Fruit fly (Drosophila melanogaster) whole organism, larva: ENCODE results near the gene Ac13E.

ENCODE experiments used
- noc ChIP-seq: fragments of 200-800 bp; sonication (Bioruptor generic); optimal IDR thresholded peaks from 3 replicates; lab custom pipeline; 2019; ENCODE audit warnings: missing biosample characterization, mild to moderate bottlenecking, missing genetic modification characterization, moderate library complexity

Gene Ac13E

dm6 chrX:15568983-15569370, 14.9 kb upstream of the Ac13E start, which contains the start of gene CG7860:
TSS of gene CG7860 (plus strand) at chrX:15568993.
- no peak for TF ChIP-seq noc (tag; lab: Kevin White, UChicago)

dm6 chrX:15568353-15568982, 14.4 kb upstream of the Ac13E start:
- TF ChIP-seq noc (tag; lab: Kevin White, UChicago): peak; percentile 11

dm6 chrX:15555945-15556344, 1.9 kb upstream of the Ac13E start, which contains the start of gene CG42300:
TSS of gene CG42300 (minus strand) at chrX:15556045.
- no peak for TF ChIP-seq noc (tag; lab: Kevin White, UChicago)

DNA sequence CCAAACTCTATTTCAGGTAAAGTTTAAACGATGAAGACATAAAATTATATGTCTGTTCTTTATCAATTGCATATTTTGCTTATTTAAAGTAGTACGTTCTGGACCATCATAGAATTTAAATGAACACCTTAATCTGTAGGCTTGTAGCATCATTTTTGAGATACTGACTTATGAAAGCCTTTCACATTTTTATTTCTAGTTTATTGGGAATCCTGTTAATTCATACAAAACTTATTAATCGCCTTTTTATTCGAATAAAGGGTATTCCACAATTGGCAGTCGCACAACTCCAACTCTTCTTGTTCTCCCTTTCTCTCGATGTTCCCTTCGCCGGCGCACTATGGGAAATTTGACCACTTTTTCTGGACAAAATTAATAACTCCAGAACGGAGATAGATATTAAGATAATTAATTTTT, 1.6 kb downstream of the Ac13E start:
- no peak for TF ChIP-seq noc (tag; lab: Kevin White, UChicago)

dm6 chrX:15549055-15549454, 5.0 kb downstream of the Ac13E start:
- TF ChIP-seq noc (tag; lab: Kevin White, UChicago): peak; percentile 65

DNA sequence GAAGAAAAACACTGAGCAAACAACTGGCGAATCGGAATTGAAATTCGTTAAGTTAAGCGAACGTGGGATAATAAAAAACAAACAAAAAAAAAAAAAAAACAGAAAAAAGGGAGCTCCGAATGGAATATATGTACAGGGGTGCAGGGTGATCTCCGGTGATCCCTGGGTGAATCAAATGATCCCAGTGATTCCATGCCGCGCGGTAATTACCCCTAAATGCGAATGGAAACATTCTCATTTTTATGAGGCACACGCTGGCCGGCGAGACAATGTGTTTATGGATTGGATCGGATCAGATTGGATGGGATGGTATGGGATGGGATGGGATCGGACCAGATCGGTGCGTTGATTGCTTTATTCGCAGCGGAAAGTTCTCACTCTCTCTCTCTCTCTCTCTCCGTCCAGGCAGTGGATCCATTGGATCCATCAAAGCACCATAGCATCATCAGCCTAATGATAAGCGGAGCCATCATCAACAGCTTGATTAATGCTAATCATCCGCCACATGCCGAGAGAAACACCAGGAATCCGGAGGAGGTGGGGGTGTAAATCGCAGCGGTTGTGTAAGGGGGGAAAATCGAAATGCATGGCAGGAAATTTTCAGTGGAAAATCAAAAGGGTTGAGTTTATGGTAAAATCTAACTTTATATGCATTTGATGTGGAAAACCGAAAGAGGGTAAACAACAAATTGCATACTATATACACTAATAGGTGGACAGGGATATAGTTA, 8.4 kb downstream of the Ac13E start:
- no peak for TF ChIP-seq noc (tag; lab: Kevin White, UChicago)

- no peak for TF ChIP-seq noc (tag; lab: Kevin White, UChicago)
These were observed 10.5 kb downstream of the Ac13E start for dm6 chrX:15543479-15544044.

DNA sequence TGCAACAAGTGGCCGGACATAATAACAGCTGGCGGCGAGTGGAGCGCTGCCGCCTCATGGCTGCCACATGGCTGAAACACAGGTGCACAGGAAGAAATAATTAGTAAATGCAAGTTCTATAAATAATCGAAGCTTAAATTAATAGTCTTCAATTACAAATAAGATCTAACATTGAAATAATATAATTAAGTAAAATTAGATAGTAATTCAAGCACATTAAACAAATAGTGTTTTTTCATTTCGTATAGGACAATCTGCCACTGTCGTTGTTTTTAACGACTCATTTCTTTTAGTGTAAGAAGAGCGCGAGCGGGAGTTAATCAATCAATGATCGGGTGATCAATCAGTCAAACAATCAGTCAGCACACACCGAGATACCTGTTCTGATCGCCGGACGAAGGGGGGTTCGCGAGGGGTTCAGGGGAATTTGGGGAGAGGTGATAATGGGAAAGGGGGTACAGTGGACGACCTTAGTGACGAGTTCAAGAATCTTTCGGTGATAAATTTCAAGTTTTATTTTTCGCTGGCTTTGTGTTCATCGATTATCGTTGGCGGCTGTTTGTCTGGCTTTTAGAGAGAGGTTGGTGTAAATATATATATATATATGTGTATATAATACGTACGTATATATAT, 14.1 kb downstream of the Ac13E start:
- no peak for TF ChIP-seq noc (tag; lab: Kevin White, UChicago)

DNA sequence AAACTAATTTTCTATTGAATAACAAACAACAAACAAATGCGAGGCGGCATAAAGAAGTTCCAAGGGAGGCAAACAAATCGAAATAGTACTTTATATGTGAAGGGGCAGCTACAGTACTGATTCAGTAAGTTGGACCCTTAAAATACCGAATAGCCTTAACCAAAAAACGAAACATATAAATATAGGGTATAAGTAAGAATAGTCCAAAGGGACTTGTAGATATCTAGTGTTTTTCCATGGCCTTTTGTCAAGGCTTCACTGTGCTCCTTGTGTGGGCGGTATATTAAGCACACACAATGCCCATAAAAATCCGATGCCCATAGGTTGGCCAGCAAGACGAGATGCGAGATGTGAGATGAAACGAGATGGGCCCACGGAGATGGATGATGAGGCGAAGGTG, 22.0 kb downstream of the Ac13E start:
- TF ChIP-seq noc (tag; lab: Kevin White, UChicago): no peak

DNA sequence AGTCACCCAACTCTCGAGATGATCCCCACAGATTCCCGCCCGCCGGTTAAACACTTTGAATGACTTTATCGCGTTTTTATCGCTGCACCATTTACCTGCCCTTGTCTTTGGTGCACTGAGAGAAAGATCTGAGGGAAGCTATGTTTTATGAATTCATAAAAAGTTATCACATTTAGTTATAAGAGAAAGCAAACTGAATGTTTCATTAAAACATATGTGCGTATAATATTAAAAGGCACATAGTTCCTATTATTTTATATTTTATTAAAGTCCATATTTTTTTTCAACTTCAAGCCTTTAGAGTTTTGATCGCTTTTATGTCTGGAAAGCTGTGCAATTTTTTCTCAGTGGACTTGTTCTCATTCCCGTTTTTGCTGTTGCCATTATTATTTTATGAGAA, 23.7 kb downstream of the Ac13E start:
- TF ChIP-seq noc (tag; lab: Kevin White, UChicago): peak; percentile 37

DNA sequence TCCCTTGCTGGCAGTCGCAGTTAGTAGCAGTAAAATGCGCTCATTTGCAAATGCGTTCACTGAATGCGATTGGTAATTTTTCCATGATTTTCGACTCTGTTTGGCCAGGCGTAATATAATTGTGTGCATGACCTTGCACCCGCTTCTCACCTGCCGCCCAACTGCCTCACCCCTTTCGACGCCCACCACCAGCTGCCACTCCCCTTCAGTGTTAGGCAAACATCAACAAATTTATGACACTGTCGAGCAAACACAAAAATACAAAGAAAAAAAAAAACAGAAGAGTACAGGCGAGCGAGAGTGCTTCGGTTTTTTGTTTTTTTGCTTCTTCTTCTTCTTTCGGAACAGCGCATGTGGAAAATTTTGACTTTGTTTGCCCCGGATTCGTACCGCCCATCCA, 24.1 kb downstream of the Ac13E start:
- TF ChIP-seq noc (tag; lab: Kevin White, UChicago): no peak

DNA sequence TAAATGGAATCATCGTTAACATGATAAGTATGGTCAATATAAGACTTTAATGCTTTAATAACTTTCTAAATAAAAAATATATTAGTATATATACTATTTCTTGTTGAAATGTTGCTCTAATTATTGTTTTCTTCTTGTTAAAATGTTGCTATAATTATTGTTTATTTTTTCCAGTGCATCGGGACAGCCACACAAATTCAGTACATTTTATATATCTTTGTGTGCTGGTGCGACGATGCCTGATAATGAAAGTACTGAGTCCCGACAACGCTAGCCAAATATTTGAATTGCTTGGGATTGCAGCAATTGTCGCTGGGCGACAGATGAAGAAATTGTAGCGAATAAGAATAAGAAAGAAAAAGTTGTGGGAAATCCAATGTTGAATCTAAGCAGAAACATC, 24.9 kb downstream of the Ac13E start:
- peak; percentile 40 for TF ChIP-seq noc (tag; lab: Kevin White, UChicago)

DNA sequence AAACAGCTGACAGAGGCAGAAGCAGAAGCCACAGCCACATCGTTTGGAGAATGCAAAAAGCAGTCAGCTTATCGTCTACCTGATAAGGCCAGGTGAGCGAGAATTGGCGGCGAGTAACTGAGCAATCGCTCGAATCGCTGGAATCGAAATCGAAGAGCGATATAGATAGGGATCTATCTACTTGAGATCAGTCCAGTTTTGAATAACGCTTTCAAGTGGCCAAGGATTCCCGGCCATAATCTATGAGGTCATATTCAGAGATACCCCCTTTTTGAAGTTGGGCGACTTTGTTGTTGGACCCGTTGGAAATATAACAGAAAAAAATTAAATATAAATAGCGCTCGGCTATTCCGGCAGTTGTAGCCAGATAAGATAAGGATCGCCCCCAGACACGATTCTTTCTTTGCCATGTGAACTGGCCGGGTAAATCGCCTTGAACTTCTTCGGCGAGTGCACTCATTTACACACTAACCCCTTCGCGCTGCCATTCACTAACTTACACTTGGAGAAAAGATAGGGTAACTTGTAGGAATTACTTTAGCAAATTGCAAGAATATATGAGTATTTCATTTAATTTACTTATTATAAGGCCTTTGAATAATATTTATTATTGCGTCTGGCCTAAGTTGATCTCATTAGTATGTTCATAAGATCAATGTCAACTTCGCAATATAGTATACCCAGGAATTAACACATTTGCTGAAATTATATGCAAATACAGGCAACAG, 31.5 kb downstream of the Ac13E start:
- TF ChIP-seq noc (tag; lab: Kevin White, UChicago): no peak

DNA sequence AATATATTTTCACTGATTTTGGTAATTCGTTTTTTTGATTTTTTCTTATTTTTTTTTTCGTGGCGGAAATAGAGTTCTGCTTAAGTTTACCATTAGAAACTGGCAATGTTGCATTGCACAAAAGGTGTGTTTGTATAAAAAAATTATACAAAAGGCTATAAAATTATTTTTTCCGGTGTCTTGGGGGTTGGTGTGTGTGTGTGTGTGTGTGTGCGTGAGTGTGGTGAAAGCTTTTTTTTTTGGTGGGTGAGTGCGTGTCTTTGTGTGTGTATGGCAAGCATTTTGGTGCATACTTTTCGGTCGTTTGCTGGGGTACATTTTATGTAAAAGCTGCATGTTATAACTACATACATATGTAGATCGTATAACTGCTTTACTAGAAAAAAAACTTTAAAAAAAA, 42.7 kb downstream of the Ac13E start:
- peak; percentile 46 for TF ChIP-seq noc (tag; lab: Kevin White, UChicago)

- no peak for TF ChIP-seq noc (tag; lab: Kevin White, UChicago)
These were observed 51.2 kb downstream of the Ac13E start for dm6 chrX:15502864-15503263.
